Worm (Caenorhabditis elegans): ENCODE measurements around the gene faah-1.

- TF ChIP-seq ztf-29 (GFP tag; IDR thresholded peaks at IDR 0.05) (no peak), flt-1 (GFP tag; IDR thresholded peaks at IDR 0.05) (no peak), ref-1 (GFP tag; conservative IDR thresholded peaks at IDR 0.05) (no peak), tab-1 (GFP tag; IDR thresholded peaks at IDR 0.05) (no peak)
These were observed 49.7 kb downstream of the faah-1 start for ce11 chrIV:8208855-8209254.

Data from whole organism, midembryonic.